Fruit fly (Drosophila melanogaster) whole organism, embryonic: ENCODE results near the gene CG7366.

ENCODE experiments used
- Bgb ChIP-seq: fragments of 200-800 bp; sonication (Bioruptor generic); IDR thresholded peaks from 2 replicates; pipeline ENCODE4 v1.3.6; 2022; ENCODE audit warnings: missing biosample characterization, missing genetic modification characterization; ENCODE audit not compliant: partially characterized antibody
- CG11695 ChIP-seq: fragments of 200-800 bp; sonication (Bioruptor generic); IDR thresholded peaks from 3 replicates; pipeline ENCODE4 v1.3.6; 2022; ENCODE audit warnings: missing biosample characterization, missing genetic modification characterization
- CG12104 ChIP-seq: fragments of 200-800 bp; sonication (Bioruptor generic); optimal IDR thresholded peaks from 3 replicates; lab custom pipeline; 2016; ENCODE audit warnings: missing biosample characterization, missing genetic modification characterization
- CG12744 ChIP-seq: fragments of 200-800 bp; sonication (Bioruptor generic); optimal IDR thresholded peaks from 2 replicates; lab custom pipeline; 2016; ENCODE audit warnings: missing biosample characterization, missing genetic modification characterization
- CG13296 ChIP-seq: fragments of 200-800 bp; sonication (Bioruptor generic); optimal IDR thresholded peaks from 3 replicates; lab custom pipeline; 2018; ENCODE audit warnings: missing biosample characterization, mild to moderate bottlenecking, missing genetic modification characterization
- CG14050 ChIP-seq: fragments of 200-800 bp; sonication (Bioruptor generic); IDR thresholded peaks from 3 replicates; pipeline ENCODE4 v1.3.6; 2022; ENCODE audit warnings: missing biosample characterization, missing genetic modification characterization
- CG15073 ChIP-seq: fragments of 200-800 bp; sonication (Bioruptor generic); optimal IDR thresholded peaks from 2 replicates; lab custom pipeline; 2016; ENCODE audit warnings: missing biosample characterization, missing genetic modification characterization
- CG1603 ChIP-seq: fragments of 200-800 bp; sonication (Bioruptor generic); optimal IDR thresholded peaks from 2 replicates; lab custom pipeline; 2019; ENCODE audit warnings: missing biosample characterization, mild to moderate bottlenecking, missing genetic modification characterization, moderate library complexity
- CG2116 ChIP-seq: fragments of 200-800 bp; sonication (Bioruptor generic); optimal IDR thresholded peaks from 3 replicates; lab custom pipeline; 2018; ENCODE audit warnings: missing biosample characterization, mild to moderate bottlenecking, missing genetic modification characterization
- CG2202 ChIP-seq: fragments of 200-800 bp; sonication (Bioruptor generic); optimal IDR thresholded peaks from 2 replicates; lab custom pipeline; 2018; ENCODE audit warnings: missing biosample characterization, mild to moderate bottlenecking, missing genetic modification characterization
- CG3065 ChIP-seq: fragments of 200-800 bp; sonication (Bioruptor generic); optimal IDR thresholded peaks from 2 replicates; lab custom pipeline; 2016; ENCODE audit warnings: missing biosample characterization, missing genetic modification characterization
- CG31224 ChIP-seq: fragments of 200-800 bp; sonication (Bioruptor generic); IDR thresholded peaks from 2 replicates; pipeline ENCODE4 v1.3.6; 2022; ENCODE audit warnings: missing biosample characterization, missing genetic modification characterization
- CG34422 ChIP-seq: fragments of 200-800 bp; sonication (Bioruptor generic); IDR thresholded peaks from 3 replicates; pipeline ENCODE4 v1.3.6; 2022; ENCODE audit warnings: missing biosample characterization, missing genetic modification characterization
- CG3847 ChIP-seq: fragments of 200-800 bp; sonication (Bioruptor generic); IDR thresholded peaks from 2 replicates; pipeline ENCODE4 v1.3.6; 2022; ENCODE audit warnings: missing biosample characterization, missing genetic modification characterization
- CG9797 ChIP-seq: fragments of 200-800 bp; sonication (Bioruptor generic); optimal IDR thresholded peaks from 3 replicates; lab custom pipeline; 2018; ENCODE audit warnings: missing biosample characterization, mild to moderate bottlenecking, missing genetic modification characterization
- CG9932 ChIP-seq: fragments of 200-800 bp; sonication (Bioruptor generic); IDR thresholded peaks from 2 replicates; pipeline ENCODE4 v1.3.6; 2022; ENCODE audit warnings: missing biosample characterization, missing genetic modification characterization
- Chrac-16 ChIP-seq: fragments of 200-800 bp; sonication (Bioruptor generic); optimal IDR thresholded peaks from 3 replicates; lab custom pipeline; 2016; ENCODE audit warnings: missing biosample characterization, missing genetic modification characterization
- ERR ChIP-seq: fragments of 200-800 bp; sonication (Bioruptor generic); optimal IDR thresholded peaks from 2 replicates; lab custom pipeline; 2016; ENCODE audit warnings: missing biosample characterization, missing genetic modification characterization
- Gsc ChIP-seq: fragments of 200-800 bp; sonication (Bioruptor generic); IDR thresholded peaks from 2 replicates; pipeline ENCODE4 v1.3.6; 2022; ENCODE audit warnings: missing biosample characterization, missing genetic modification characterization
- HLH4C ChIP-seq: fragments of 200-800 bp; sonication (Bioruptor generic); IDR thresholded peaks from 3 replicates; pipeline ENCODE4 v1.3.6; 2022; ENCODE audit warnings: missing biosample characterization, missing genetic modification characterization; ENCODE audit not compliant: partially characterized antibody
- Hr3 ChIP-seq: fragments of 200-800 bp; sonication (Bioruptor generic); optimal IDR thresholded peaks from 3 replicates; lab custom pipeline; 2016; ENCODE audit warnings: missing biosample characterization, missing genetic modification characterization
- Hr78 ChIP-seq, 2 experiments: fragments of 200-800 bp in 1 of 2; fragments of >200 bp in 1 of 2; sonication (Bioruptor generic) in 1 of 2; optimal IDR thresholded peaks; 2 replicates each; lab custom pipeline; 2017 to 2019; ENCODE audit warnings: missing biosample characterization in 2 of 2, missing genetic modification characterization in 2 of 2, mild to moderate bottlenecking in 1 of 2, moderate library complexity in 1 of 2
- Sry-δ ChIP-seq: fragments of 200-800 bp; sonication (Bioruptor generic); optimal IDR thresholded peaks from 2 replicates; lab custom pipeline; 2016; ENCODE audit warnings: missing biosample characterization, missing genetic modification characterization
- Taf1 ChIP-seq: fragments of 200-800 bp; sonication (Bioruptor generic); IDR thresholded peaks from 2 replicates; pipeline ENCODE4 v1.3.6; 2022; ENCODE audit warnings: missing biosample characterization, missing genetic modification characterization
- Xrp1 ChIP-seq: fragments of 200-800 bp; sonication (Bioruptor generic); IDR thresholded peaks from 2 replicates; pipeline ENCODE4 v1.3.6; 2022; ENCODE audit warnings: missing biosample characterization, missing genetic modification characterization
- ap ChIP-seq: fragments of 200-800 bp; sonication (Bioruptor generic); IDR thresholded peaks from 2 replicates; pipeline ENCODE4 v1.3.6; 2022; ENCODE audit warnings: missing biosample characterization, missing genetic modification characterization
- bigmax ChIP-seq: fragments of 200-800 bp; sonication (Bioruptor generic); optimal IDR thresholded peaks from 2 replicates; lab custom pipeline; 2018; ENCODE audit warnings: missing biosample characterization, mild to moderate bottlenecking, missing genetic modification characterization
- chinmo ChIP-seq: fragments of 200-800 bp; sonication (Bioruptor generic); IDR thresholded peaks from 4 replicates; pipeline ENCODE4 v1.3.6; 2022; ENCODE audit warnings: missing biosample characterization, missing genetic modification characterization; ENCODE audit not compliant: partially characterized antibody
- cwo ChIP-seq: fragments of 200-800 bp; sonication (Bioruptor generic); optimal IDR thresholded peaks from 3 replicates; lab custom pipeline; 2017; ENCODE audit warnings: missing biosample characterization, missing genetic modification characterization, mild to moderate bottlenecking, moderate library complexity, missing genetic modification reagents
- dm ChIP-seq: fragments of 200-800 bp; sonication (Bioruptor generic); optimal IDR thresholded peaks from 3 replicates; lab custom pipeline; 2016; ENCODE audit warnings: missing biosample characterization, missing genetic modification characterization
- dpn ChIP-seq, 2 experiments: fragments of 200-800 bp; sonication (Bioruptor generic); optimal IDR thresholded peaks; 3 replicates each; lab custom pipeline; 2016; ENCODE audit warnings: missing biosample characterization in 2 of 2, missing genetic modification characterization in 2 of 2
- dysf ChIP-seq: fragments of 200-800 bp; sonication (Bioruptor generic); IDR thresholded peaks from 3 replicates; pipeline ENCODE4 v1.3.6; 2022; ENCODE audit warnings: missing biosample characterization, missing genetic modification characterization
- gcm2 ChIP-seq: fragments of 200-800 bp; sonication (Bioruptor generic); optimal IDR thresholded peaks from 2 replicates; lab custom pipeline; 2016; ENCODE audit warnings: missing biosample characterization, missing genetic modification characterization
- grau ChIP-seq: fragments of 200-800 bp; optimal IDR thresholded peaks from 3 replicates; lab custom pipeline; 2019; ENCODE audit warnings: missing biosample characterization, mild to moderate bottlenecking, missing genetic modification characterization, moderate library complexity
- ham ChIP-seq: fragments of 200-800 bp; sonication (Bioruptor generic); IDR thresholded peaks from 2 replicates; pipeline ENCODE4 v1.3.6; 2022; ENCODE audit warnings: missing biosample characterization, missing genetic modification characterization
- jing ChIP-seq: fragments of 200-800 bp; sonication (Bioruptor generic); optimal IDR thresholded peaks from 2 replicates; lab custom pipeline; 2018; ENCODE audit warnings: missing biosample characterization, mild to moderate bottlenecking, missing genetic modification characterization
- knrl ChIP-seq: fragments of 200-800 bp; sonication (Bioruptor generic); IDR thresholded peaks from 3 replicates; pipeline ENCODE4 v1.3.6; 2022; ENCODE audit warnings: missing biosample characterization, missing genetic modification characterization; ENCODE audit not compliant: partially characterized antibody
- maf-S ChIP-seq: fragments of 200-800 bp; sonication (Bioruptor generic); optimal IDR thresholded peaks from 2 replicates; lab custom pipeline; 2016; ENCODE audit warnings: missing biosample characterization, missing genetic modification characterization
- mirr ChIP-seq: fragments of 200-800 bp; sonication (Bioruptor generic); optimal IDR thresholded peaks from 3 replicates; lab custom pipeline; 2018; ENCODE audit warnings: missing biosample characterization, mild to moderate bottlenecking, missing genetic modification characterization
- nmo ChIP-seq: fragments of 200-800 bp; sonication (Bioruptor generic); optimal IDR thresholded peaks from 2 replicates; lab custom pipeline; 2018; ENCODE audit warnings: missing biosample characterization, mild to moderate bottlenecking, missing genetic modification characterization, moderate library complexity
- prd ChIP-seq, 3 experiments: fragments of >200 bp in 2 of 3; fragments of 200-800 bp in 1 of 3; sonication (Bioruptor generic) in 1 of 3; optimal IDR thresholded peaks in 2 of 3; IDR thresholded peaks in 1 of 3; 2 replicates in 2 of 3; 3 replicates in 1 of 3; pipeline versions ENCODE4 v1.3.6 to Lab custom; 2017 to 2022; ENCODE audit warnings: missing biosample characterization in 1 of 3, missing genetic modification characterization in 1 of 3
- seq ChIP-seq: fragments of 200-800 bp; sonication (Bioruptor generic); IDR thresholded peaks from 2 replicates; pipeline ENCODE4 v1.3.6; 2022; ENCODE audit warnings: missing biosample characterization, missing genetic modification characterization
- sisA ChIP-seq: fragments of 200-800 bp; sonication (Bioruptor generic); IDR thresholded peaks from 2 replicates; pipeline ENCODE4 v1.3.6; 2022; ENCODE audit warnings: missing biosample characterization, missing genetic modification characterization
- sna ChIP-seq: fragments of 200-800 bp; sonication (Bioruptor generic); IDR thresholded peaks from 2 replicates; pipeline ENCODE4 v1.3.6; 2022; ENCODE audit warnings: missing biosample characterization, missing genetic modification characterization; ENCODE audit not compliant: partially characterized antibody
- stwl ChIP-seq: fragments of 200-800 bp; sonication (Bioruptor generic); optimal IDR thresholded peaks from 3 replicates; lab custom pipeline; 2018; ENCODE audit warnings: missing biosample characterization, mild to moderate bottlenecking, missing genetic modification characterization, moderate library complexity
- tgo ChIP-seq: fragments of 200-800 bp; sonication (Bioruptor generic); IDR thresholded peaks from 3 replicates; pipeline ENCODE4 v1.3.6; 2022; ENCODE audit warnings: missing biosample characterization, missing genetic modification characterization

Gene CG7366

DNA sequence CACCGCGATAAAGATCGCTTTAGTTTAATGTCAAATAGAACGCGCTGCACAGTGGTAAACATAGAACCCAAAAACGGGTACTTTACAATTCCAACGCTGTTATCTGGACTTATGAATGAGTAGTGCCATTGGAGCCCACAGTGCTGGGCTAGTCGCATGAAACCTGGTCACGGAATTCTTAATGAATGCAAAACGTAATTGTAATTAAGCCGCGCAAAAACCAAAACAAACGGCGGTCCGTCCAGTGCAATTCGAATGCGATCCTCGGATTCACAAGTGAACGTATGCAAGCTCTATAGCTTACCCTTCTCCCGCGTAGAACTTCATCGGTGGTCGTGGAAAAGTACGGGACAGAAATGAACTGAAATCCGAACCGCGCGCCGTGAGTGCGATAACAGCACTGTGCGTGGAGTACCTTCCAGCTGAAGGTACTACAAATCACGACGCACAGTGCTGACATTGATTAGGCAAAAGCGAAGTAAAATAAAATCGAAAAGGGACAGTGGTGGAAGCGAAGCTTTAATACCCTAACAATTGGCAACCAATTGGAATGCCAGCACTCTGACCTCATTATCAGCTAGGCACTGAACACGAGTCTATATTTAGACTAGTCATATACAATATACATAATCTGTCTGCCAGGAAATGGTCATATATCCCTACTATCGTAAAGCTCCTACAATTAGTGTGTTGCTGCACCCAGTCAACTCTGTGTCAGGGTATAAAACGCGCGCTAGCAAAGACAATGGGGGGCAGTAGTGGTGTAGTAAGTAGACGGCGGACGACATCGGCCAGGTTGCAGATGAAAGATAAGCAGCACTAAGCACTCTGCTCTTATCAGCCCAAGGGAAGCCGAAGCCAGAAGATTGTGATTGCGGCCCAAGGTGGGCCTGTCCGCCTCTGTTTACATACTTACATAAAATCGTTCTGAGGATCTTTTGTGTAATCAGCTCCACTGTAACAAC lies 16.7 kb downstream of the CG7366 start (continued):
- TF ChIP-seq cwo (GFP tag; lab: Kevin White, UChicago) (peak; percentile 79), grau (tag; lab: Kevin White, UChicago) (peak; percentile 36), prd (optimal IDR thresholded peaks at IDR 0.05; lab: Kevin White, UChicago) (no peak), prd (GFP tag; IDR thresholded peaks at IDR 0.05; lab: Robert Waterston, UW) (peak; percentile 60), ap (GFP tag; lab: Robert Waterston, UW) (no peak), HLH4C (GFP tag; lab: Robert Waterston, UW) (no peak), CG13296 (GFP tag; lab: Kevin White, UChicago) (peak; percentile 58), ERR (GFP tag; lab: Kevin White, UChicago) (peak; percentile 90), Hr78 (GFP tag; optimal IDR thresholded peaks at IDR 0.05; lab: Kevin White, UChicago) (peak in 1 of 2 experiments; percentile 60), jing (GFP tag; lab: Kevin White, UChicago) (no peak), Xrp1 (GFP tag; lab: Robert Waterston, UW) (peak; percentile 41; the same call in 1 of the 2 replicates), Gsc (GFP tag; lab: Robert Waterston, UW) (peak; percentile 30; the same call in 1 of the 2 replicates), CG3065 (GFP tag; lab: Kevin White, UChicago) (no peak), CG14050 (GFP tag; lab: Robert Waterston, UW) (0 out of 3 replicates have a peak, but pooled peaks have one; percentile 16), mirr (GFP tag; lab: Kevin White, UChicago) (peak; percentile 93), Hr3 (GFP tag; lab: Kevin White, UChicago) (peak; percentile 42), Chrac-16 (GFP tag; lab: Kevin White, UChicago) (peak; percentile 34), dysf (GFP tag; lab: Robert Waterston, UW) (peak; percentile 75), CG3847 (peak; percentile 23; the same call in 1 of the 2 replicates), ham (0 out of 2 replicates have a peak, but pooled peaks have one; percentile 25), dm (no peak), dpn (GFP tag; optimal IDR thresholded peaks at IDR 0.05; lab: Kevin White, UChicago) (peak; percentile 38 to 48), CG12104 (GFP tag; lab: Kevin White, UChicago) (peak; percentile 38), CG15073 (no peak), Taf1 (GFP tag; lab: Robert Waterston, UW) (0 out of 2 replicates have a peak, but pooled peaks have one; percentile 38), CG9932 (peak; percentile 62), CG31224 (0 out of 2 replicates have a peak, but pooled peaks have one; percentile 16), tgo (GFP tag; lab: Robert Waterston, UW) (peak; percentile 51)

DNA sequence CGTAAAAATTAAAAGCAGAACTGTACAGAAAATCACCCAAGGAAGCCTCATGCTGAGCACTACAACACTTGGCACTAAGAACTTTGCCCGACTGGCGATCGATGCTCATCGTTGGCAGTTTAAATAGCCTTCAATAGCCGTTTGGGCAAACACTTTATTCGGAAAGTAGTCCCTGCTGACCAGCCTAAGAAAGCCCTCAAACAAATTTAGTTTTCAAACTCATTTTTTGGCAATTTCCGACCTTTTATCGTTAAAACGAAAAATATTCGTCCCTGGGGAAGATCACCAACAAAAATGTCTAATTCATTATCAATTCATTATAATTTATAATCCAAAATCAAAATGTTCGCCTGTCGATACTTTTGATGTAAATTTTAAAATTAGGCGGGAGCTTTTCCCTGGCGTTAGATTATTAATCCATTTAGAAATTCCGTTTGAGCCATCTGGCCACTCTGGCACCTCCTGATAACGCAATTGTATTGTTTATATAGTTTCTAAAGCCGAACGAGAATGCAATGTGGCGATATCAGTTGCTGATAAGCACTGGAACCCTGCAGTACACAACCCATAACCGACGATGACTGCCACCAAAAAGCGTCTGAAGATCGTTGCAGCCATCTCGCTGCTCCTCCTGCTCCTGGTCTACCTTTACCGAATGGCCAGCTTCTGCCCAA lies 21.6 kb downstream of the CG7366 start, which contains the start of the genes mthl7 and Uxs:
mthl7 (minus strand) TSS at position 51 of the 674 bp plus-strand sequence.
Uxs (plus strand) TSS at position 460 of the 674 bp plus-strand sequence.
- TF ChIP-seq CG2116 (GFP tag; lab: Kevin White, UChicago) (peak; percentile 25), CG1603 (tag; lab: Kevin White, UChicago) (peak; percentile 47), seq (GFP tag; lab: Robert Waterston, UW) (no peak), chinmo (GFP tag; lab: Robert Waterston, UW) (peak; percentile 72; the same call in 1 of the 4 replicates), nmo (GFP tag; lab: Kevin White, UChicago) (no peak), knrl (GFP tag; lab: Robert Waterston, UW) (peak; percentile 35; the same call in 1 of the 3 replicates), Sry-δ (peak; percentile 24), CG9797 (GFP tag; lab: Kevin White, UChicago) (peak; percentile 42), Bgb (peak; percentile 40; the same call in 1 of the 2 replicates), stwl (tag; lab: Kevin White, UChicago) (peak; percentile 4), sisA (no peak), CG12744 (no peak), sna (peak; percentile 22; the same call in 1 of the 2 replicates), CG2202 (no peak), gcm2 (GFP tag; lab: Kevin White, UChicago) (no peak), CG11695 (GFP tag; lab: Robert Waterston, UW) (no peak), grau (tag; lab: Kevin White, UChicago) (peak; percentile 15), CG34422 (GFP tag; lab: Robert Waterston, UW) (no peak), bigmax (GFP tag; lab: Kevin White, UChicago) (peak; percentile 55), maf-S (GFP tag; lab: Kevin White, UChicago) (no peak)
